Fruit fly (Drosophila melanogaster): Measurements from ENCODE around the gene RhoGAP68F.

Gene RhoGAP68F

DNA sequence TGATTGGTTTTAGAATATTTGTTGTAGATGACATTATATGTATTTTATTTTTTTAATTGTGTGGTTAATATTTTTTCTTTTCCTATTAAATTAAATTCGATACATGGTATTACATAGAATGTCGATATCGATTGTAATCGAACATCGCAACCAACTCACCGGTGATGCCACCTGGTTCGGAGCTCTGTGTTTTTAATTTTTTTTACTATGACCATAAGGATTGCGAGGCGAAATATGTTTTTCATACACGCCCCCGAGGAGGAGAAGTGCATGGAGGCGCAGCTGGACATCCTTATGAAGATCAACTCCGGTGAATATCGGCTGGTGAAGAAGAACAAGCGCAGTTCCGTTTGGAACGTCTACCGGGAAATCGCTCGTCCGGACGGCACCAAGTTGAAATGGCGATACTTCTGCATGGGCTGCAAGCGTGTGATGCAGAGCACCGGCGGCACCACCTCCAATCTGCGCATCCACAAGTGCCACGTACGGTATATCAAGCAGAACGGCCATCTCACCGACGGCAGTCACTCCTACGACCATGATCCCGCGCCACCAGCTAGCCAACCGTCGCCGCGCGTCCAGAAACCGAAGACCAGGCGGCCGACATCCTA, 18.7 kb upstream of the RhoGAP68F start, which contains the start of gene CG11560 (continued):
- TF ChIP-seq CG2129 (GFP tag; IDR thresholded peaks at IDR 0.05; ENCODE audit: partially characterized antibody) (peak; percentile 42), Doc2 (GFP tag; IDR thresholded peaks at IDR 0.05) (no peak)

- TF ChIP-seq Med (GFP tag): peak; percentile 10
- no peak for TF ChIP-seq CG13287 (GFP tag; IDR thresholded peaks at IDR 0.05; ENCODE audit: partially characterized antibody)
- TF ChIP-seq CG16813 (GFP tag; IDR thresholded peaks at IDR 0.05; ENCODE audit: partially characterized antibody): 0 out of 3 replicates have a peak, but pooled peaks have one; percentile 15
- peak; percentile 76 for TF ChIP-seq Hr39 (optimal IDR thresholded peaks at IDR 0.05)
- no peak for TF ChIP-seq CHES-1-like (GFP tag; optimal IDR thresholded peaks at IDR 0.05)
- TF ChIP-seq sens (GFP tag): peak; percentile 51
Observed at dm6 chr3L:12122891-12123290, 15.8 kb upstream of the RhoGAP68F start.

dm6 chr3L:12124138-12124583, 14.5 kb upstream of the RhoGAP68F start:
- peak; percentile 16 for TF ChIP-seq E2f2 (GFP tag; IDR thresholded peaks at IDR 0.05)
- TF ChIP-seq seq (GFP tag; IDR thresholded peaks at IDR 0.05): peak; percentile 56; the same call in 1 of the 2 replicates
- TF ChIP-seq croc (GFP tag; conservative IDR thresholded peaks at IDR 0.05): no peak
- no peak for TF ChIP-seq Ets97D (GFP tag; optimal IDR thresholded peaks at IDR 0.05)
- no peak for TF ChIP-seq abd-A (tag; optimal IDR thresholded peaks at IDR 0.05)
- TF ChIP-seq tna (GFP tag; IDR thresholded peaks at IDR 0.05; ENCODE audit: partially characterized antibody): peak; percentile 16; the same call in 1 of the 2 replicates
- no peak for TF ChIP-seq az2 (GFP tag; optimal IDR thresholded peaks at IDR 0.05)
- TF ChIP-seq lbe (GFP tag; optimal IDR thresholded peaks at IDR 0.05): no peak
- peak; percentile 97 for TF ChIP-seq chinmo (GFP tag; IDR thresholded peaks at IDR 0.05; ENCODE audit: partially characterized antibody)
- TF ChIP-seq Mes4 (GFP tag; optimal IDR thresholded peaks at IDR 0.05): no peak
- no peak for TF ChIP-seq gsb-n (tag; optimal IDR thresholded peaks at IDR 0.05)
- peak; percentile 76 for TF ChIP-seq CG17912 (GFP tag; optimal IDR thresholded peaks at IDR 0.05)
- no peak for TF ChIP-seq Lim3 (GFP tag; IDR thresholded peaks at IDR 0.05)
- TF ChIP-seq CG7745 (tag; optimal IDR thresholded peaks at IDR 0.05): no peak
- TF ChIP-seq ewg (GFP tag; optimal IDR thresholded peaks at IDR 0.05): peak; percentile 87
- TF ChIP-seq nerfin-1 (tag; optimal IDR thresholded peaks at IDR 0.05): peak; percentile 58
- TF ChIP-seq Rx (GFP tag; IDR thresholded peaks at IDR 0.05): no peak
- TF ChIP-seq CG7372 (GFP tag; IDR thresholded peaks at IDR 0.05): no peak; the same call in 1 of the 2 replicates
- no peak for TF ChIP-seq HLH4C (GFP tag; IDR thresholded peaks at IDR 0.05; ENCODE audit: partially characterized antibody)
- TF ChIP-seq CG6854 (GFP tag; optimal IDR thresholded peaks at IDR 0.05): peak; percentile 13
- no peak for TF ChIP-seq CG11247 (GFP tag; IDR thresholded peaks at IDR 0.05)
- peak; percentile 89 for TF ChIP-seq pros (GFP tag; optimal IDR thresholded peaks at IDR 0.05)
- TF ChIP-seq bcd (GFP tag; optimal IDR thresholded peaks at IDR 0.05): no peak
- TF ChIP-seq GATAe (GFP tag; conservative IDR thresholded peaks at IDR 0.05): no peak
- no peak for TF ChIP-seq dmrt99B (tag; optimal IDR thresholded peaks at IDR 0.05)
- no peak for TF ChIP-seq fu2 (GFP tag; optimal IDR thresholded peaks at IDR 0.05)
- TF ChIP-seq dm (GFP tag; optimal IDR thresholded peaks at IDR 0.05): peak; percentile 35
- TF ChIP-seq crol (GFP tag; IDR thresholded peaks at IDR 0.05): peak; percentile 98
- TF ChIP-seq hkb (optimal IDR thresholded peaks at IDR 0.05): no peak
- TF ChIP-seq hkb (GFP tag; IDR thresholded peaks at IDR 0.05): peak; percentile 40
- TF ChIP-seq lov (optimal IDR thresholded peaks at IDR 0.05): no peak
- peak; percentile 77; the same call in 1 of the 3 replicates for TF ChIP-seq lov (GFP tag; IDR thresholded peaks at IDR 0.05)
- TF ChIP-seq zf30C (GFP tag; optimal IDR thresholded peaks at IDR 0.05): no peak
- no peak for TF ChIP-seq H15 (GFP tag; IDR thresholded peaks at IDR 0.05)
- TF ChIP-seq CG42726 (GFP tag; IDR thresholded peaks at IDR 0.05; ENCODE audit: partially characterized antibody): peak; percentile 38; the same call in 1 of the 2 replicates
- TF ChIP-seq mirr (GFP tag; optimal IDR thresholded peaks at IDR 0.05): peak; percentile 91
- peak; percentile 57 for TF ChIP-seq CG12659 (GFP tag; optimal IDR thresholded peaks at IDR 0.05)
- TF ChIP-seq otp (GFP tag; IDR thresholded peaks at IDR 0.05): peak; percentile 54; the same call in 2 of the 3 replicates
- TF ChIP-seq CG8089 (GFP tag; optimal IDR thresholded peaks at IDR 0.05): no peak

All from whole organism, embryonic.